Worm (Caenorhabditis elegans) whole organism, young adult: ENCODE results near the gene W03F8.6.

Experiments used
- B0035.1 ChIP-seq: sonication (generic microtip); optimal IDR thresholded peaks from 2 replicates; lab custom pipeline; 2016; ENCODE audit warnings: missing genetic modification characterization, mild to moderate bottlenecking, missing compliant biosample characterization, missing genotype, missing genetic modification reagents
- F57A8.1 ChIP-seq: fragments of 200-800 bp; sonication (Bioruptor generic); optimal IDR thresholded peaks from 2 replicates; lab custom pipeline; 2018; ENCODE audit warnings: mild to moderate bottlenecking, missing genetic modification characterization, moderate library complexity, missing compliant biosample characterization
- F57C9.4 ChIP-seq: sonication (generic microtip); optimal IDR thresholded peaks from 2 replicates; lab custom pipeline; 2017; ENCODE audit warnings: mild to moderate bottlenecking, missing genetic modification characterization, missing compliant biosample characterization
- T07F8.4 ChIP-seq: sonication (generic microtip); optimal IDR thresholded peaks from 2 replicates; lab custom pipeline; 2016; ENCODE audit warnings: mild to moderate bottlenecking, missing genetic modification characterization, moderate library complexity, missing compliant biosample characterization
- T26A5.8 ChIP-seq: sonication (generic microtip); optimal IDR thresholded peaks from 2 replicates; lab custom pipeline; 2016; ENCODE audit warnings: missing genetic modification characterization, missing compliant biosample characterization
- athp-1 ChIP-seq: sonication (generic microtip); optimal IDR thresholded peaks from 2 replicates; lab custom pipeline; 2017; ENCODE audit warnings: mild to moderate bottlenecking, missing genetic modification characterization, missing compliant biosample characterization
- cebp-1 ChIP-seq, 2 experiments: fragments of 200-800 bp in 1 of 2; sonication (Bioruptor generic) in 1 of 2; sonication (generic microtip) in 1 of 2; IDR thresholded peaks in 1 of 2; optimal IDR thresholded peaks in 1 of 2; 2 replicates each; pipeline versions ENCODE4 v1.3.6 to Lab custom; 2017 to 2022; ENCODE audit warnings: missing compliant biosample characterization in 2 of 2, missing genetic modification characterization in 2 of 2, mild to moderate bottlenecking in 1 of 2, missing genetic modification reagents in 1 of 2, moderate library complexity in 1 of 2
- ceh-58 ChIP-seq: fragments of 200-800 bp; sonication (Bioruptor generic); IDR thresholded peaks from 2 replicates; pipeline ENCODE4 v1.3.6; 2022; ENCODE audit warnings: missing genetic modification characterization, missing compliant biosample characterization
- die-1 ChIP-seq: sonication (generic microtip); optimal IDR thresholded peaks from 2 replicates; lab custom pipeline; 2016; ENCODE audit warnings: missing genotype, mild to moderate bottlenecking, missing genetic modification characterization, missing compliant biosample characterization
- efl-1 ChIP-seq: fragments of 150-350 bp; optimal IDR thresholded peaks from 2 replicates; lab custom pipeline; 2014; ENCODE audit warnings: missing biosample characterization, missing genetic modification reagents, missing genetic modification characterization
- ets-4 ChIP-seq: fragments of 200-800 bp; sonication (Bioruptor generic); optimal IDR thresholded peaks from 2 replicates; lab custom pipeline; 2018; ENCODE audit warnings: mild to moderate bottlenecking, missing genetic modification characterization, missing compliant biosample characterization
- gei-17 ChIP-seq: fragments of 200-800 bp; sonication (Bioruptor generic); optimal IDR thresholded peaks from 2 replicates; lab custom pipeline; 2018; ENCODE audit warnings: mild to moderate bottlenecking, missing genetic modification characterization, missing compliant biosample characterization
- lag-1 ChIP-seq: fragments of 200-800 bp; sonication (Bioruptor generic); IDR thresholded peaks from 2 replicates; pipeline ENCODE4 v1.3.6; 2022; ENCODE audit warnings: missing genetic modification reagents, missing genetic modification characterization, missing compliant biosample characterization
- mel-28 ChIP-seq: sonication (generic microtip); optimal IDR thresholded peaks from 2 replicates; lab custom pipeline; 2016; ENCODE audit warnings: borderline replicate concordance, mild to moderate bottlenecking, missing genetic modification characterization, missing compliant biosample characterization
- nhr-120 ChIP-seq: fragments of 200-800 bp; sonication (Bioruptor generic); IDR thresholded peaks from 2 replicates; pipeline ENCODE4 v1.3.6; 2022; ENCODE audit warnings: missing genetic modification characterization, missing compliant biosample characterization
- repo-1 ChIP-seq: sonication (generic microtip); optimal IDR thresholded peaks from 2 replicates; lab custom pipeline; 2017; ENCODE audit warnings: mild to moderate bottlenecking, missing genetic modification characterization, missing compliant biosample characterization
- sdz-38 ChIP-seq: sonication (generic microtip); optimal IDR thresholded peaks from 2 replicates; lab custom pipeline; 2016; ENCODE audit warnings: missing genotype, missing genetic modification characterization, missing compliant biosample characterization
- zim-3 ChIP-seq: sonication (generic microtip); optimal IDR thresholded peaks from 2 replicates; lab custom pipeline; 2017; ENCODE audit warnings: mild to moderate bottlenecking, missing genetic modification characterization, moderate library complexity, missing compliant biosample characterization
- ztf-18 ChIP-seq: sonication (generic microtip); optimal IDR thresholded peaks from 2 replicates; lab custom pipeline; 2016; ENCODE audit warnings: missing genotype, mild to moderate bottlenecking, missing genetic modification characterization, missing compliant biosample characterization
- ztf-26 ChIP-seq: sonication (generic microtip); optimal IDR thresholded peaks from 2 replicates; lab custom pipeline; 2017; ENCODE audit warnings: missing genetic modification characterization, missing compliant biosample characterization
- ztf-3 ChIP-seq: fragments of 200-800 bp; sonication (Bioruptor generic); optimal IDR thresholded peaks from 2 replicates; lab custom pipeline; 2018; ENCODE audit warnings: mild to moderate bottlenecking, missing genetic modification characterization, missing compliant biosample characterization

W03F8.6 gene

DNA sequence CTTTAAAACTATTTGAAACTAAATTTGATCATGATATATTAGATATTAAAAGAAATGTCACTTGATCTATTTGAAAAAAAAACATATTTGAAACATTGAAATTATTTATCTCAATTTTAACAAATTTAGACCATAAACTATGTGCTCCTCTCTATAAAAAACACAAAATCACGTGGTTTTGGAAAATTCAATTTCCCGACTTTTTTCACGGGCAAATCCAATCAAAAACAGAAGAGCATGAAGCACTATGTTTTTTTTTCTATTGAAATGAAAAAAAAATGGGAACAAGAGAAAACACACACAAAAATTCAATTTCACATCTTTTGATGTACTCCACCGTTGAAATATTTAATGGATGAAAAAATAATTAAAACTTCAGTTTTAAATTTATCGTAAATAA, 47.2 kb downstream of the W03F8.6 start:
- no peak for TF ChIP-seq ztf-3
- TF ChIP-seq mel-28 (tag; lab: Kevin White, UChicago): no peak
- TF ChIP-seq sdz-38 (tag; lab: Kevin White, UChicago): no peak
- no peak for TF ChIP-seq T07F8.4
- TF ChIP-seq cebp-1 (GFP tag; IDR thresholded peaks at IDR 0.05; lab: Robert Waterston, UW): no peak
- no peak for TF ChIP-seq cebp-1 (tag; optimal IDR thresholded peaks at IDR 0.05; lab: Kevin White, UChicago)

DNA sequence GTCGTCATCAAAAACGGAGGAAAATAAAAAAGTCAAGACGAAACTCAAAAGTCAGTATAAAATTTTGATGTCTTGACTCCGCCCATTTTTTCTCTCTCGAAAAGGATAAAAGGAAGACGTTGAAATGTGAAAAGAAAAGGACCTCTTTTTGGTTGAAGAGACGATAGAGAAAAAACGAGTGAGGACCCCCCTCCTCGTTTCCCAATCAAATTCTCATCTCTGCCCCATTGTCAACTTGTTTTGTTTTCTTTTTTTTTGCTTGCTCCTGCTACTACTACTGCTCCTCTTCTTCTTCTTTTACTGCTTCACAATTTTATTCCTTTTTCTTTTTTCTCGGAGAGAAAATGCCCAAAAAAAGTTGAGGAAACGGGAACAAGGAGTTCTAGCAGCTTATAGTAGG, 48.6 kb downstream of the W03F8.6 start:
- TF ChIP-seq gei-17 (GFP tag; lab: Kevin White, UChicago) (no peak), efl-1 (GFP tag; lab: Kevin White, UChicago) (no peak), lag-1 (no peak), B0035.1 (no peak), ztf-18 (tag; lab: Kevin White, UChicago) (no peak), T26A5.8 (tag; lab: Kevin White, UChicago) (no peak), ceh-58 (no peak), athp-1 (no peak), die-1 (tag; lab: Kevin White, UChicago) (no peak), mel-28 (tag; lab: Kevin White, UChicago) (no peak), zim-3 (tag; lab: Kevin White, UChicago) (no peak), ets-4 (GFP tag; lab: Kevin White, UChicago) (no peak), F57C9.4 (tag; lab: Kevin White, UChicago) (no peak), repo-1 (tag; lab: Kevin White, UChicago) (no peak)

DNA sequence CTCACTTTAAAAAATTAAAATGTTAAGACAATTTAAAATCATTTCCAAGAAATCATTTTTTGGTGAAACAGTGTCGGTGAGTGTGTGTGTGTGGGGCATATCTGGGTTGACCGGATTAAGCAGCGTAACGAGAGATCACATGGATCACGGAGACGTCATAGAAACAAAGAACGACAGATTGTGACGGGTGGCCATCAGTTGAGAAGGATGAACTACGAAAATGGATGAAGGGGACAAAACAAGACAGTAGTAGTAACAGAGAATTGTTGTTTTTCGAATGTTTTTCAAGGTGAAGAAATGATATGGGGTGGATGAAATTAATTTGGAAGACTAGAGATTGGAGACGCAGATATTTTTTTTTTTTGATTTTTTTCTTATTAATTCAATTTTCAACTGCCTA, 49.9 kb downstream of the W03F8.6 start:
- TF ChIP-seq F57A8.1 (GFP tag; lab: Kevin White, UChicago) (no peak), nhr-120 (GFP tag; lab: Robert Waterston, UW) (no peak), ztf-26 (tag; lab: Kevin White, UChicago) (no peak), T07F8.4 (no peak)
